Fruit fly (Drosophila melanogaster) Kc167 (cell line): Measurements from ENCODE around the gene Arp10.

ENCODE experiments used
- Myc ChIP-seq: fragments of >200 bp; optimal IDR thresholded peaks from 2 replicates; lab custom pipeline; 2017; ENCODE audit warnings: missing external identifiers
- Sin3A ChIP-seq: fragments of >200 bp; optimal IDR thresholded peaks from 2 replicates; lab custom pipeline; 2018; ENCODE audit warnings: missing external identifiers
- psq ChIP-seq: fragments of >200 bp; optimal IDR thresholded peaks from 2 replicates; lab custom pipeline; 2017; ENCODE audit warnings: missing external identifiers

DNA sequence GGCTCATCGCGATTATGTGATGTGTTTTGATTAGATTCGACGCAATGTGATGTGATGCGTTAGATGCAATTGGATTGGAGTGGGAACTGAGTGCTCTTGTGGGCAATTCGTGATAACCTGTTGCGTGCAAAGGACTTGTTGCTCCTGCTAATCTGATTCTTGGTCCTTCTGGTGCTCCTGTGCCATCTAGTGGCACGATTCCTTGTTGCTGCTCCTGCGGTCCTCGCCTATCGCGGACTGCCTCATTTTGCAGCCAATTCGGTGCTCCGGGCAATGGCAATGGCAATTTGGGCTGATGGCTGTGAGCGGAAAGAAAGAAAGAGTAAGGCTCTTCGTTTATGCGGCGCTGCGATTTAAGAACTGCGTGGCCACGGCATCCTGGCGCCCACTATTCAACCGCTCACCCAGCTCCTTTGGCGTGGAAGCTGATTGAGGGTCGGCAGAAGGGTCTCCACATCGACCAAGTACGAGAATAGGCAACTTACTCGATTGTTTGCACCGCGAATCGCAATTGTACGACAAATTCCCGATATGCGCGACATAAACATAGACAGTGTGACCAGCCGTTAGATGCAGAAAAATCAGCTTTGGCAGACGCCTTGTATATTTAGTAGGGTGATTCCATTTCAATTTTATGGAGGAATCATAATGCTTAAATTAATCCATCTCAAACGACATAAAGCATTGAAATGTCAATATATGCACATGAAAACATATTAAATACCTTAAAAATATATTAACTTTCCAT is 47.1 kb upstream of the Arp10 start, which contains the start of gene Mer:
- TF ChIP-seq psq (no peak), Myc (no peak), Sin3A (lab: Kevin White, UChicago) (no peak)
